Fruit fly (Drosophila melanogaster): ENCODE results near the gene CG45071.

The CG45071 gene

DNA sequence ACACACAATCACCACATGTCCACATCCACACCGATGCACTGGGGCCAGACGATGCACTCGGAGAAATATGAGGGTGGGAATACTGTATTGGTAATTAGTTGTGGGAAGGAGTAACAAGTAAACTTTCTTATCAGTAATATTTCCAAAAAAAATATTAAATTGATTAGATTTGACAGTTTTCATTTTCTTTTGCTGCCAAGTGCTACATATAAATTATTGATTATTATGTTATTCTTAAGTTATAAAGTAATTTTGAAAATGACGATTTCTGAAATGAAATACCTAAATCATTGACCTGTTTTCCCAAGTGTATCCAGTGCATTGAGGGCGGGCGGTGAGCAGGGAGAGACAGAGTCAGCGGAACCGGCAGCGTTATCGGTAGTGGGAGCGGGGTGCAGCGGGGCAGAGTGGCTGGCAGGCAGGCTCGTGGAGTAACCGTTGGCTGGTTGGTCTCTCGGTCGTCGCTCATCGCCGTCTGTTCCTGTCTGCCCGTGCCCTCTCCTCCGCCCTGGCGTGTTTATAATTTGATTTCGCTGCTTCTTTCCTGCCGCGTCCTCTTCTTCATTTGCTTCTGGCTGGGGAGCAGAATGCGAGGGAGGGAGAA, 2.2 kb downstream of the CG45071 start (continued):
- TF ChIP-seq lov (optimal IDR thresholded peaks at IDR 0.05) (no peak), lov (GFP tag; IDR thresholded peaks at IDR 0.05) (no peak), Elba2 (GFP tag; optimal IDR thresholded peaks at IDR 0.05) (no peak), E2f2 (GFP tag; IDR thresholded peaks at IDR 0.05) (no peak), CG31365 (tag; optimal IDR thresholded peaks at IDR 0.05) (no peak), HLH3B (GFP tag; IDR thresholded peaks at IDR 0.05) (peak; percentile 28; the same call in 1 of the 2 replicates), CG8281 (tag; optimal IDR thresholded peaks at IDR 0.05) (no peak), kay (GFP tag; optimal IDR thresholded peaks at IDR 0.05) (no peak), knrl (GFP tag; IDR thresholded peaks at IDR 0.05; ENCODE audit: partially characterized antibody) (no peak), CG15011 (GFP tag; optimal IDR thresholded peaks at IDR 0.05) (no peak), CG9876 (GFP tag; optimal IDR thresholded peaks at IDR 0.05) (no peak), Ravus (GFP tag; IDR thresholded peaks at IDR 0.05) (no peak), CG2116 (GFP tag; optimal IDR thresholded peaks at IDR 0.05) (no peak), Nf-YC (tag; optimal IDR thresholded peaks at IDR 0.05) (no peak), fd3F (GFP tag; optimal IDR thresholded peaks at IDR 0.05) (no peak), E2f1 (GFP tag; IDR thresholded peaks at IDR 0.05) (no peak), en (GFP tag; optimal IDR thresholded peaks at IDR 0.05) (no peak), crp (GFP tag; optimal IDR thresholded peaks at IDR 0.05) (peak in 1 of 2 experiments; percentile 7), ap (GFP tag; IDR thresholded peaks at IDR 0.05) (no peak), CG9797 (GFP tag; optimal IDR thresholded peaks at IDR 0.05) (no peak), luna (GFP tag; optimal IDR thresholded peaks at IDR 0.05) (no peak), CG6791 (GFP tag; IDR thresholded peaks at IDR 0.05; ENCODE audit: partially characterized antibody) (no peak), sqz (GFP tag; optimal IDR thresholded peaks at IDR 0.05) (peak; percentile 11), gfzf (GFP tag; optimal IDR thresholded peaks at IDR 0.05) (no peak), nmo (GFP tag; optimal IDR thresholded peaks at IDR 0.05) (peak; percentile 80), jumu (GFP tag; optimal IDR thresholded peaks at IDR 0.05) (no peak), ci (GFP tag; IDR thresholded peaks at IDR 0.05) (peak; percentile 36; the same call in 1 of the 3 replicates), wor (GFP tag; IDR thresholded peaks at IDR 0.05) (peak; percentile 40; the same call in 1 of the 2 replicates), CG10321 (GFP tag; IDR thresholded peaks at IDR 0.05) (no peak), gsb (GFP tag; IDR thresholded peaks at IDR 0.05) (no peak), CG16863 (GFP tag; optimal IDR thresholded peaks at IDR 0.05) (no peak), CG33213 (GFP tag; optimal IDR thresholded peaks at IDR 0.05) (no peak), CG2712 (tag; optimal IDR thresholded peaks at IDR 0.05) (peak; percentile 83), pb (GFP tag; optimal IDR thresholded peaks at IDR 0.05) (no peak), CG6813 (GFP tag; optimal IDR thresholded peaks at IDR 0.05) (peak; percentile 47), unpg (GFP tag; optimal IDR thresholded peaks at IDR 0.05) (peak; percentile 54), sima (GFP tag; optimal IDR thresholded peaks at IDR 0.05) (no peak), tx (GFP tag; optimal IDR thresholded peaks at IDR 0.05) (no peak), fu2 (GFP tag; optimal IDR thresholded peaks at IDR 0.05) (no peak), CG3726 (GFP tag; IDR thresholded peaks at IDR 0.05) (0 out of 3 replicates have a peak, but pooled peaks have one; percentile 39), HmgD (GFP tag; optimal IDR thresholded peaks at IDR 0.05) (no peak), ara (GFP tag; IDR thresholded peaks at IDR 0.05) (no peak), CG4820 (GFP tag; optimal IDR thresholded peaks at IDR 0.05) (peak; percentile 18), slp2 (GFP tag; optimal IDR thresholded peaks at IDR 0.05) (no peak), Vsx1 (GFP tag; optimal IDR thresholded peaks at IDR 0.05) (no peak), chinmo (GFP tag; IDR thresholded peaks at IDR 0.05; ENCODE audit: partially characterized antibody) (no peak), CG17829 (tag; optimal IDR thresholded peaks at IDR 0.05) (peak; percentile 76), CG1529 (GFP tag; optimal IDR thresholded peaks at IDR 0.05) (peak; percentile 58), CG1792 (GFP tag; optimal IDR thresholded peaks at IDR 0.05) (no peak), Hr51 (GFP tag; optimal IDR thresholded peaks at IDR 0.05) (no peak)

Measured in whole organism, embryonic.